Fruit fly (Drosophila melanogaster): Measurements from ENCODE around the gene tomb.

tomb gene

dm6 chr2L:5501335-5501734 lies 35.2 kb downstream of the tomb start (continued):
- TF ChIP-seq spab (GFP tag; optimal IDR thresholded peaks at IDR 0.05) (peak; percentile 44), CG6276 (GFP tag; optimal IDR thresholded peaks at IDR 0.05) (no peak), Ets21C (GFP tag; optimal IDR thresholded peaks at IDR 0.05) (peak; percentile 45), CG31627 (GFP tag; optimal IDR thresholded peaks at IDR 0.05) (peak; percentile 54), CG8319 (GFP tag; optimal IDR thresholded peaks at IDR 0.05) (peak; percentile 1), net (GFP tag; optimal IDR thresholded peaks at IDR 0.05) (peak; percentile 44), CG6163 (GFP tag; IDR thresholded peaks at IDR 0.05) (no peak), cyc (GFP tag; optimal IDR thresholded peaks at IDR 0.05) (peak; percentile 61), OdsH (GFP tag; optimal IDR thresholded peaks at IDR 0.05) (peak; percentile 42), CG4318 (GFP tag; optimal IDR thresholded peaks at IDR 0.05) (no peak), fd59A (GFP tag; optimal IDR thresholded peaks at IDR 0.05) (peak; percentile 55), CG15336 (GFP tag; IDR thresholded peaks at IDR 0.05) (no peak), achi (GFP tag; optimal IDR thresholded peaks at IDR 0.05) (peak; percentile 57), Blimp-1 (GFP tag; optimal IDR thresholded peaks at IDR 0.05) (peak; percentile 48), Eip75B (GFP tag; optimal IDR thresholded peaks at IDR 0.05) (peak; percentile 75), CG11762 (GFP tag; optimal IDR thresholded peaks at IDR 0.05; ENCODE audit: insufficient read depth) (no peak), esn (GFP tag; optimal IDR thresholded peaks at IDR 0.05) (peak; percentile 84), fd85E (GFP tag; optimal IDR thresholded peaks at IDR 0.05) (no peak)

dm6 chr2L:5499458-5499857 lies 37.1 kb downstream of the tomb start:
- TF ChIP-seq CG8119 (GFP tag; IDR thresholded peaks at IDR 0.05) (peak; percentile 36; the same call in 1 of the 3 replicates), Ets96B (tag; optimal IDR thresholded peaks at IDR 0.05) (peak; percentile 24), Met (GFP tag; optimal IDR thresholded peaks at IDR 0.05) (no peak), eg (GFP tag; IDR thresholded peaks at IDR 0.05) (0 out of 3 replicates have a peak, but pooled peaks have one; percentile 20), CG8319 (GFP tag; optimal IDR thresholded peaks at IDR 0.05) (no peak), acj6 (GFP tag; optimal IDR thresholded peaks at IDR 0.05) (no peak), svp (GFP tag) (no peak), Eip78C (GFP tag) (peak; percentile 69), Sox14 (GFP tag; optimal IDR thresholded peaks at IDR 0.05) (no peak), CG15336 (GFP tag; IDR thresholded peaks at IDR 0.05) (0 out of 2 replicates have a peak, but pooled peaks have one; percentile 35), CG32006 (GFP tag; optimal IDR thresholded peaks at IDR 0.05) (peak; percentile 23), Sox102F (GFP tag; optimal IDR thresholded peaks at IDR 0.05) (no peak), CG6792 (GFP tag; optimal IDR thresholded peaks at IDR 0.05) (no peak)

DNA sequence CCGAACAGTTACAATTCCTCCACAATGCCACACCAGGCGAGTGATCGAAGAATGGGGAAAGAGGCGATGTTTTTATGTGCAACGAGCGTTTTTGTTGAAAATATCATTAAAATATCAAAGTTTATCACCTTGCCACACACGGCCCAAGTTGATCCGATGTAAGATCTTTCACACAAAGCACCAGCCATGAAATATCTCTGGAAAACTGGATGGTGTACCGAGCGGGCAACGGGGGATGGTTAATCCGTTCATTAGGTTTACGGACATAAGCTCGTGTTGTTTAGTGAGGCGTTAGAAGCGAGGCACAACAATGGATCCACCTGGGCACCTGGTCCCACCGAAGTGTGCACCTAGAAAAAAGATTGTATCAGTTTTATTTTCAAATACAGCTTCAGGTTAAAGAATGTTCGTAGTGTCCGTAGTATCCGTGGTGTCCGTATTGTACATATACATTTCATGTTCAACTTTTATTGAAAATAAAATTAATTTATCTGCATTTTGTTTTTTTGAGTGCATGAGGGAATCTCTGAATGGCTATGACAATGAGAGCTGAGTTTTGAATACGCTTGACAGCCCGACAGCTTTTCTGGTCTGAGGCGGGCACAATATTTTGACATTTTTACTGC lies 40.0 kb downstream of the tomb start:
- TF ChIP-seq achi (GFP tag; optimal IDR thresholded peaks at IDR 0.05) (peak; percentile 17), CG6276 (GFP tag; optimal IDR thresholded peaks at IDR 0.05) (no peak), svp (GFP tag) (peak; percentile 15), CG1621 (tag; optimal IDR thresholded peaks at IDR 0.05) (no peak), CG32006 (GFP tag; optimal IDR thresholded peaks at IDR 0.05) (no peak), Met (GFP tag; optimal IDR thresholded peaks at IDR 0.05) (peak; percentile 7), CG6163 (GFP tag; IDR thresholded peaks at IDR 0.05) (peak; percentile 36; the same call in 1 of the 3 replicates)

DNA sequence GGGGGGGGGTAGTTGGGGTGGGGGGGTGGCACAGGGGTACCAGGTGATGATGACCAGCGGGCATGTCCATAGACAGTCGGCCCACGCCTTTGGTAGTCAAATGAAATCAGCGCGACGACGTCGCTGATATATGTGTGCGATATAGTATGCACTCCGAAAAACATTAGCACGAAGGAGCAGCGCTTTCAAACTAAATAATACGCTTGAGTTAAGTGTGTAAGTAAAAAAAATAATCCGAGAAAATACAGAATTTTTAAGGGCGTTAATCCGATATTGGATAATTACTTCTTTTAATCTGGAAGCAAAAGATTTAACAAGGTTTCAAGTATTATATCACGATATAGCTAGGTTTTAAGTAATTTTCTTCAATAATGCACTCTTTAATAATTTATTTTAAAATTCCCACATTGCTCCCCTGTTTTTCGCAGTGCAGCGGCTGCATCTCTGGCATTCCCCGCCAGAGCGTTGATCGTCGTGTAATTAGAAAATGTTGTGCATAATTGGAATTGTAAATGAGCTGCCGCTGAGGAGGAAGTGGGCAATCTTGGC lies 41.7 kb downstream of the tomb start:
- peak; percentile 45 for TF ChIP-seq acj6 (GFP tag; optimal IDR thresholded peaks at IDR 0.05)
- TF ChIP-seq Lpt (GFP tag; optimal IDR thresholded peaks at IDR 0.05) = no peak
- no peak for TF ChIP-seq Smox (GFP tag; optimal IDR thresholded peaks at IDR 0.05)
- peak; percentile 53 for TF ChIP-seq CG3919 (GFP tag; optimal IDR thresholded peaks at IDR 0.05)
- peak; percentile 25 for TF ChIP-seq lz (GFP tag; optimal IDR thresholded peaks at IDR 0.05)
- TF ChIP-seq pdm3 (GFP tag; optimal IDR thresholded peaks at IDR 0.05) = peak; percentile 38
- no peak for TF ChIP-seq CG9139 (GFP tag; optimal IDR thresholded peaks at IDR 0.05)
- peak; percentile 15 for TF ChIP-seq CG34406 (GFP tag; optimal IDR thresholded peaks at IDR 0.05)
- peak; percentile 5 for TF ChIP-seq Ets96B (tag; optimal IDR thresholded peaks at IDR 0.05)
- TF ChIP-seq Sox102F (GFP tag; optimal IDR thresholded peaks at IDR 0.05) = no peak
- peak; percentile 30 for TF ChIP-seq fd59A (GFP tag; optimal IDR thresholded peaks at IDR 0.05)
- no peak for TF ChIP-seq Blimp-1 (GFP tag; optimal IDR thresholded peaks at IDR 0.05)
- TF ChIP-seq CG1621 (tag; optimal IDR thresholded peaks at IDR 0.05) = no peak
- TF ChIP-seq CG10631 (GFP tag; optimal IDR thresholded peaks at IDR 0.05) = peak; percentile 47
- TF ChIP-seq CG6276 (GFP tag; optimal IDR thresholded peaks at IDR 0.05) = peak; percentile 56
- no peak for TF ChIP-seq CG11902 (GFP tag; optimal IDR thresholded peaks at IDR 0.05)
- TF ChIP-seq CG8319 (GFP tag; optimal IDR thresholded peaks at IDR 0.05) = no peak
- no peak for TF ChIP-seq Eip93F (GFP tag; optimal IDR thresholded peaks at IDR 0.05)
- TF ChIP-seq OdsH (GFP tag; optimal IDR thresholded peaks at IDR 0.05) = peak; percentile 39
- peak; percentile 59 for TF ChIP-seq dac (GFP tag; optimal IDR thresholded peaks at IDR 0.05)
- peak; percentile 10 for TF ChIP-seq CG31627 (GFP tag; optimal IDR thresholded peaks at IDR 0.05)
- peak; percentile 4 for TF ChIP-seq svp (GFP tag)
- TF ChIP-seq achi (GFP tag; optimal IDR thresholded peaks at IDR 0.05) = peak; percentile 52
- TF ChIP-seq CG7368 (GFP tag; optimal IDR thresholded peaks at IDR 0.05) = no peak
- peak; percentile 29 for TF ChIP-seq CG4318 (GFP tag; optimal IDR thresholded peaks at IDR 0.05)
- TF ChIP-seq CG8119 (GFP tag; IDR thresholded peaks at IDR 0.05) = peak; percentile 65; the same call in 2 of the 3 replicates
- no peak for TF ChIP-seq CG6792 (GFP tag; optimal IDR thresholded peaks at IDR 0.05)

Data from whole organism, prepupa.